Fruit fly (Drosophila melanogaster) whole organism, embryonic: ENCODE data around the gene Eno.

ENCODE experiments used
- CG10366 ChIP-seq: fragments of 200-800 bp; sonication (Bioruptor generic); IDR thresholded peaks from 2 replicates; pipeline ENCODE4 v1.3.6; 2022; ENCODE audit warnings: missing biosample characterization, missing genetic modification characterization
- CG10462 ChIP-seq: fragments of 200-800 bp; sonication (Bioruptor generic); optimal IDR thresholded peaks from 2 replicates; lab custom pipeline; 2016; ENCODE audit warnings: missing biosample characterization, missing genetic modification characterization
- CG10543 ChIP-seq: fragments of 200-800 bp; sonication (Bioruptor generic); optimal IDR thresholded peaks from 3 replicates; lab custom pipeline; 2017; ENCODE audit warnings: missing biosample characterization, mild to moderate bottlenecking, missing genetic modification characterization, moderate library complexity
- CG10565 ChIP-seq: fragments of 200-800 bp; sonication (Bioruptor generic); optimal IDR thresholded peaks from 3 replicates; lab custom pipeline; 2016; ENCODE audit warnings: missing biosample characterization, mild to moderate bottlenecking, missing genetic modification characterization
- CG11085 ChIP-seq: fragments of 200-800 bp; sonication (Bioruptor generic); IDR thresholded peaks from 2 replicates; pipeline ENCODE4 v1.3.6; 2022; ENCODE audit warnings: missing biosample characterization, missing genetic modification characterization
- CG1233 ChIP-seq: fragments of 200-800 bp; sonication (Bioruptor generic); optimal IDR thresholded peaks from 4 replicates; lab custom pipeline; 2018; ENCODE audit warnings: missing biosample characterization, mild to moderate bottlenecking, missing genetic modification characterization
- CG13424 ChIP-seq: fragments of 200-800 bp; sonication (Bioruptor generic); optimal IDR thresholded peaks from 2 replicates; lab custom pipeline; 2019; ENCODE audit warnings: missing biosample characterization, mild to moderate bottlenecking, missing genetic modification characterization, moderate library complexity
- CG14965 ChIP-seq: fragments of 200-800 bp; sonication (Bioruptor generic); optimal IDR thresholded peaks from 2 replicates; lab custom pipeline; 2016; ENCODE audit warnings: missing biosample characterization, missing genetic modification characterization, borderline replicate concordance
- CG15479 ChIP-seq: fragments of 200-800 bp; sonication (Bioruptor generic); optimal IDR thresholded peaks from 3 replicates; lab custom pipeline; 2019; ENCODE audit warnings: missing biosample characterization, mild to moderate bottlenecking, missing genetic modification characterization, moderate library complexity
- CG1792 ChIP-seq: fragments of 200-800 bp; sonication (Bioruptor generic); optimal IDR thresholded peaks from 2 replicates; lab custom pipeline; 2016; ENCODE audit warnings: missing biosample characterization, missing genetic modification characterization
- CG2116 ChIP-seq: fragments of 200-800 bp; sonication (Bioruptor generic); optimal IDR thresholded peaks from 3 replicates; lab custom pipeline; 2018; ENCODE audit warnings: missing biosample characterization, mild to moderate bottlenecking, missing genetic modification characterization
- CG31224 ChIP-seq: fragments of 200-800 bp; sonication (Bioruptor generic); IDR thresholded peaks from 2 replicates; pipeline ENCODE4 v1.3.6; 2022; ENCODE audit warnings: missing biosample characterization, missing genetic modification characterization
- CG3838 ChIP-seq: fragments of 200-800 bp; sonication (Bioruptor generic); optimal IDR thresholded peaks from 3 replicates; lab custom pipeline; 2016; ENCODE audit warnings: missing biosample characterization, missing genetic modification characterization
- CG3847 ChIP-seq: fragments of 200-800 bp; sonication (Bioruptor generic); IDR thresholded peaks from 2 replicates; pipeline ENCODE4 v1.3.6; 2022; ENCODE audit warnings: missing biosample characterization, missing genetic modification characterization
- CG4328 ChIP-seq: fragments of 200-800 bp; sonication (Bioruptor generic); optimal IDR thresholded peaks from 3 replicates; lab custom pipeline; 2017; ENCODE audit warnings: missing biosample characterization, missing genetic modification reagents, missing genetic modification characterization
- CG6683 ChIP-seq: fragments of 200-800 bp; sonication (Bioruptor generic); optimal IDR thresholded peaks from 2 replicates; lab custom pipeline; 2017; ENCODE audit warnings: missing biosample characterization, mild to moderate bottlenecking, missing genetic modification characterization, missing genetic modification reagents
- CG7745 ChIP-seq: fragments of 200-800 bp; sonication (Bioruptor generic); optimal IDR thresholded peaks from 2 replicates; lab custom pipeline; 2018; ENCODE audit warnings: missing biosample characterization, mild to moderate bottlenecking, missing genetic modification characterization, moderate library complexity
- CG8290 ChIP-seq, 3 experiments: fragments of 200-800 bp; sonication (Bioruptor generic); optimal IDR thresholded peaks; 2 replicates each; lab custom pipeline; 2016 to 2019; ENCODE audit warnings: missing biosample characterization in 3 of 3, missing genetic modification characterization in 3 of 3, mild to moderate bottlenecking in 2 of 3, moderate library complexity in 1 of 3
- CG9215 ChIP-seq: fragments of 200-800 bp; sonication (Bioruptor generic); IDR thresholded peaks from 2 replicates; pipeline ENCODE4 v1.3.6; 2022; ENCODE audit warnings: missing biosample characterization, missing genetic modification characterization
- Drgx ChIP-seq: fragments of 200-800 bp; sonication (Bioruptor generic); IDR thresholded peaks from 2 replicates; pipeline ENCODE4 v1.3.6; 2022; ENCODE audit warnings: missing biosample characterization, missing genetic modification characterization
- E2f2 ChIP-seq: fragments of 200-800 bp; sonication (Bioruptor generic); IDR thresholded peaks from 2 replicates; pipeline ENCODE4 v1.3.6; 2022; ENCODE audit warnings: missing biosample characterization, missing genetic modification characterization
- Fer3 ChIP-seq: fragments of 200-800 bp; sonication (Bioruptor generic); optimal IDR thresholded peaks from 2 replicates; lab custom pipeline; 2018; ENCODE audit warnings: missing biosample characterization, mild to moderate bottlenecking, missing genetic modification characterization, moderate library complexity
- Gug ChIP-seq: fragments of 200-800 bp; sonication (Bioruptor generic); IDR thresholded peaks from 4 replicates; pipeline ENCODE4 v1.3.6; 2022; ENCODE audit warnings: missing biosample characterization, missing genetic modification characterization
- H2.0 ChIP-seq: fragments of 200-800 bp; sonication (Bioruptor generic); IDR thresholded peaks from 2 replicates; pipeline ENCODE4 v1.3.6; 2022; ENCODE audit warnings: missing biosample characterization, missing genetic modification characterization
- Hand ChIP-seq: fragments of 200-800 bp; sonication (Bioruptor generic); optimal IDR thresholded peaks from 2 replicates; lab custom pipeline; 2017; ENCODE audit warnings: mild to moderate bottlenecking, missing biosample characterization, missing genetic modification reagents, missing genetic modification characterization
- Jarid2 ChIP-seq: fragments of 200-800 bp; sonication (Bioruptor generic); optimal IDR thresholded peaks from 3 replicates; lab custom pipeline; 2017; ENCODE audit warnings: mild to moderate bottlenecking, missing biosample characterization, missing genetic modification reagents, missing genetic modification characterization
- Mes4 ChIP-seq: fragments of 200-800 bp; sonication (Bioruptor generic); optimal IDR thresholded peaks from 2 replicates; lab custom pipeline; 2016; ENCODE audit warnings: missing biosample characterization, missing genetic modification characterization
- Sin3A ChIP-seq: fragments of >200 bp; optimal IDR thresholded peaks from 2 replicates; lab custom pipeline; 2018
- ab ChIP-seq: fragments of 200-800 bp; sonication (Bioruptor generic); optimal IDR thresholded peaks from 2 replicates; lab custom pipeline; 2016; ENCODE audit warnings: missing biosample characterization, missing genetic modification characterization
- az2 ChIP-seq: fragments of 200-800 bp; sonication (Bioruptor generic); optimal IDR thresholded peaks from 3 replicates; lab custom pipeline; 2016; ENCODE audit warnings: missing biosample characterization, missing genetic modification characterization
- bsh ChIP-seq, 2 experiments: fragments of 200-800 bp; sonication (Bioruptor generic); optimal IDR thresholded peaks; 2 replicates each; lab custom pipeline; 2017 to 2018; ENCODE audit warnings: mild to moderate bottlenecking in 2 of 2, missing biosample characterization in 2 of 2, missing genetic modification characterization in 2 of 2, moderate library complexity in 1 of 2
- da ChIP-seq: fragments of 200-800 bp; sonication (Bioruptor generic); optimal IDR thresholded peaks from 2 replicates; lab custom pipeline; 2016; ENCODE audit warnings: missing biosample characterization, missing genetic modification characterization
- dati ChIP-seq: fragments of 200-800 bp; sonication (Bioruptor generic); IDR thresholded peaks from 2 replicates; pipeline ENCODE4 v1.3.6; 2022; ENCODE audit warnings: missing biosample characterization, missing genetic modification characterization
- gce ChIP-seq: fragments of 200-800 bp; sonication (Bioruptor generic); IDR thresholded peaks from 3 replicates; pipeline ENCODE4 v1.3.6; 2022; ENCODE audit warnings: missing biosample characterization, missing genetic modification characterization
- gcm ChIP-seq: fragments of 200-800 bp; sonication (Bioruptor generic); optimal IDR thresholded peaks from 2 replicates; lab custom pipeline; 2019; ENCODE audit warnings: missing biosample characterization, mild to moderate bottlenecking, missing genetic modification characterization, moderate library complexity
- gt ChIP-seq: fragments of 200-800 bp; sonication (Bioruptor generic); IDR thresholded peaks from 2 replicates; pipeline ENCODE4 v1.3.6; 2022; ENCODE audit warnings: missing biosample characterization, missing genetic modification characterization
- her ChIP-seq: fragments of 200-800 bp; sonication (Bioruptor generic); optimal IDR thresholded peaks from 2 replicates; lab custom pipeline; 2016; ENCODE audit warnings: missing biosample characterization, missing genetic modification characterization
- lov ChIP-seq, 2 experiments: fragments of 200-800 bp in 1 of 2; fragments of >200 bp in 1 of 2; sonication (Bioruptor generic) in 1 of 2; IDR thresholded peaks in 1 of 2; optimal IDR thresholded peaks in 1 of 2; 2 replicates in 1 of 2; 3 replicates in 1 of 2; pipeline versions ENCODE4 v1.3.6 to Lab custom; 2017 to 2022; ENCODE audit warnings: missing biosample characterization in 1 of 2, missing genetic modification characterization in 1 of 2
- peb ChIP-seq: fragments of 200-800 bp; sonication (Bioruptor generic); IDR thresholded peaks from 2 replicates; pipeline ENCODE4 v1.3.6; 2022; ENCODE audit warnings: missing biosample characterization, missing genetic modification characterization
- pho ChIP-seq: fragments of 200-800 bp; sonication (Bioruptor generic); optimal IDR thresholded peaks from 2 replicates; lab custom pipeline; 2016; ENCODE audit warnings: missing biosample characterization, missing genetic modification characterization
- sens-2 ChIP-seq: fragments of 200-800 bp; sonication (Bioruptor generic); IDR thresholded peaks from 2 replicates; pipeline ENCODE4 v1.3.6; 2022; ENCODE audit warnings: missing biosample characterization, missing genetic modification characterization
- sim ChIP-seq: fragments of 200-800 bp; sonication (Bioruptor generic); IDR thresholded peaks from 2 replicates; pipeline ENCODE4 v1.3.6; 2022; ENCODE audit warnings: missing biosample characterization, missing genetic modification characterization
- slou ChIP-seq: fragments of 200-800 bp; sonication (Bioruptor generic); optimal IDR thresholded peaks from 3 replicates; lab custom pipeline; 2016; ENCODE audit warnings: missing biosample characterization, missing genetic modification characterization
- so ChIP-seq: fragments of 200-800 bp; sonication (Bioruptor generic); IDR thresholded peaks from 3 replicates; pipeline ENCODE4 v1.3.6; 2022; ENCODE audit warnings: missing biosample characterization, missing genetic modification characterization
- tio ChIP-seq: fragments of 200-800 bp; sonication (Bioruptor generic); optimal IDR thresholded peaks from 2 replicates; lab custom pipeline; 2017; ENCODE audit warnings: missing biosample characterization, missing genetic modification characterization, inconsistent platforms
- trem ChIP-seq: fragments of 200-800 bp; optimal IDR thresholded peaks from 3 replicates; lab custom pipeline; 2019; ENCODE audit warnings: missing biosample characterization, mild to moderate bottlenecking, missing genetic modification characterization, moderate library complexity
- trh ChIP-seq: fragments of 200-800 bp; sonication (Bioruptor generic); optimal IDR thresholded peaks from 2 replicates; lab custom pipeline; 2016; ENCODE audit warnings: missing biosample characterization, missing genetic modification characterization
- tx ChIP-seq: fragments of 200-800 bp; sonication (Bioruptor generic); optimal IDR thresholded peaks from 2 replicates; lab custom pipeline; 2016; ENCODE audit warnings: missing biosample characterization, missing genetic modification characterization
- vvl ChIP-seq: fragments of 200-800 bp; sonication (Bioruptor generic); IDR thresholded peaks from 2 replicates; pipeline ENCODE4 v1.3.6; 2022; ENCODE audit warnings: missing biosample characterization, missing genetic modification characterization
- zen2 ChIP-seq: fragments of 200-800 bp; sonication (Bioruptor generic); IDR thresholded peaks from 3 replicates; pipeline ENCODE4 v1.3.6; 2022; ENCODE audit warnings: missing biosample characterization, missing genetic modification characterization; ENCODE audit not compliant: partially characterized antibody

The Eno gene

DNA sequence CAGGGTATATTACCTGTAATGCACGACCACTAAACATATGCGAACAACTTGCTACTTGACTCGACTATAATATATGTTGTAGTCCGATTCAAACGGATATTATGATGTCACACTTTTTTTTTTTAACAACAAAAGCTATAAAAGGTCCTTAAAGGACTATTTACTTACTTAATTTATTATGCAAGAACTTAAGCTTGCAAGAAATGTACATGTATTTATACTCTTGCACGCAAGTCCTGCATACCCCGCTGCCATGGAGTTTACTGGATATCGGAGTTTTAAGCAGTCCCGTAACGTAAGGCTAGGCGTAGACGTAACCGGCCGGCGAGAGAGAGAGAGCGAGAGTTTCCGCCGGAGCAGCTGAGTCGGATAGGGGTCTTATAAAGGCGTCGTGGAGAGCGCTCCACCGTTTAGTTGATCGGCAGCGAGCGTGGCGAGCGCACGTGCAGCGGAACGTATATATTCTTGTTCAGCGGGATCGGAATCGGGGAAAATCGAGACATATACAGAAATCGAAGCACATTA, 7.7 kb upstream of the Eno start (continued):
- TF ChIP-seq gcm (GFP tag; lab: Kevin White, UChicago) = peak; percentile 81
- peak; percentile 73 for TF ChIP-seq Mes4 (GFP tag; lab: Kevin White, UChicago)
- peak; percentile 85 for TF ChIP-seq H2.0 (GFP tag; lab: Robert Waterston, UW)
- peak; percentile 49; the same call in 1 of the 2 replicates for TF ChIP-seq gt (GFP tag; lab: Robert Waterston, UW)
- TF ChIP-seq bsh (GFP tag; optimal IDR thresholded peaks at IDR 0.05; lab: Kevin White, UChicago) = peak; percentile 69 to 90
- peak; percentile 90 for TF ChIP-seq vvl (GFP tag; lab: Robert Waterston, UW)
- peak; percentile 73 for TF ChIP-seq CG6683 (GFP tag; lab: Kevin White, UChicago)
- no peak for TF ChIP-seq CG4328 (GFP tag; lab: Kevin White, UChicago)
- peak; percentile 87 for TF ChIP-seq CG9215 (GFP tag; lab: Robert Waterston, UW)
- TF ChIP-seq Drgx (GFP tag; lab: Robert Waterston, UW) = peak; percentile 95
- TF ChIP-seq CG1233 (GFP tag; lab: Kevin White, UChicago) = peak; percentile 77
- TF ChIP-seq pho (GFP tag; lab: Kevin White, UChicago) = peak; percentile 86
- peak; percentile 60 for TF ChIP-seq CG8290 (GFP tag; optimal IDR thresholded peaks at IDR 0.05; lab: Kevin White, UChicago)
- peak in 1 of 2 experiments; percentile 44 for TF ChIP-seq CG8290 (tag; optimal IDR thresholded peaks at IDR 0.05; lab: Kevin White, UChicago)
- TF ChIP-seq lov (optimal IDR thresholded peaks at IDR 0.05; lab: Kevin White, UChicago) = no peak
- peak; percentile 78; the same call in 2 of the 3 replicates for TF ChIP-seq lov (GFP tag; IDR thresholded peaks at IDR 0.05; lab: Robert Waterston, UW)
- TF ChIP-seq zen2 (GFP tag; lab: Robert Waterston, UW) = no peak; the same call in 2 of the 3 replicates
- TF ChIP-seq ab (GFP tag; lab: Kevin White, UChicago) = peak; percentile 83
- TF ChIP-seq her (GFP tag; lab: Kevin White, UChicago) = peak; percentile 72
- TF ChIP-seq E2f2 (GFP tag; lab: Robert Waterston, UW) = peak; percentile 63
- TF ChIP-seq peb = peak; percentile 82
- TF ChIP-seq CG14965 (GFP tag; lab: Kevin White, UChicago) = peak; percentile 20
- TF ChIP-seq trh = peak; percentile 64
- peak; percentile 74 for TF ChIP-seq slou
- peak; percentile 74 for TF ChIP-seq CG1792 (GFP tag; lab: Kevin White, UChicago)
- peak; percentile 68 for TF ChIP-seq trem (tag; lab: Kevin White, UChicago)
- TF ChIP-seq az2 = peak; percentile 90
- TF ChIP-seq gce (GFP tag; lab: Robert Waterston, UW) = peak; percentile 59
- peak; percentile 27 for TF ChIP-seq CG10543 (GFP tag; lab: Kevin White, UChicago)
- no peak for TF ChIP-seq Sin3A
- peak; percentile 59 for TF ChIP-seq CG2116 (GFP tag; lab: Kevin White, UChicago)
- peak; percentile 85 for TF ChIP-seq CG10462 (GFP tag; lab: Kevin White, UChicago)
- peak; percentile 89 for TF ChIP-seq Gug (GFP tag; lab: Robert Waterston, UW)
- peak; percentile 88 for TF ChIP-seq so (GFP tag; lab: Robert Waterston, UW)
- peak; percentile 69 for TF ChIP-seq dati (GFP tag; lab: Robert Waterston, UW)
- TF ChIP-seq da (GFP tag; lab: Kevin White, UChicago) = peak; percentile 75
- TF ChIP-seq CG3838 (GFP tag; lab: Kevin White, UChicago) = peak; percentile 78
- peak; percentile 81 for TF ChIP-seq CG3847 (GFP tag; lab: Robert Waterston, UW)
- peak; percentile 88 for TF ChIP-seq CG10366 (GFP tag; lab: Robert Waterston, UW)
- TF ChIP-seq tx (GFP tag; lab: Kevin White, UChicago) = peak; percentile 86
- TF ChIP-seq CG7745 (tag; lab: Kevin White, UChicago) = no peak
- peak; percentile 60 for TF ChIP-seq sim
- TF ChIP-seq CG11085 = peak; percentile 48; the same call in 1 of the 2 replicates
- TF ChIP-seq CG10565 = peak; percentile 35
- TF ChIP-seq Fer3 (tag; lab: Kevin White, UChicago) = peak; percentile 73
- TF ChIP-seq tio (GFP tag; lab: Kevin White, UChicago) = peak; percentile 92
- peak; percentile 14 for TF ChIP-seq Hand (GFP tag; lab: Kevin White, UChicago)
- TF ChIP-seq CG31224 = peak; percentile 82
- no peak; the same call in 1 of the 2 replicates for TF ChIP-seq sens-2 (GFP tag; lab: Robert Waterston, UW)
- TF ChIP-seq CG15479 = peak; percentile 8
- peak; percentile 96 for TF ChIP-seq Jarid2 (GFP tag; lab: Kevin White, UChicago)
- TF ChIP-seq CG13424 (tag; lab: Kevin White, UChicago) = peak; percentile 78
